Worm (Caenorhabditis elegans) whole organism, young adult: Measurements from ENCODE around the gene nas-16.

Experiments
- F33H1.4 ChIP-seq: fragments of 200-800 bp; sonication (Bioruptor generic); IDR thresholded peaks from 2 replicates; pipeline ENCODE4 v1.3.6; 2022; ENCODE audit warnings: missing genetic modification reagents, missing genetic modification characterization, missing compliant biosample characterization
- F49E8.2 ChIP-seq: sonication (generic microtip); optimal IDR thresholded peaks from 3 replicates; lab custom pipeline; 2017; ENCODE audit warnings: missing genetic modification characterization, mild to moderate bottlenecking, missing compliant biosample characterization, antibody characterized with exemption, moderate library complexity; ENCODE audit not compliant: insufficient read depth
- attf-6 ChIP-seq: fragments of 200-800 bp; sonication (Bioruptor generic); IDR thresholded peaks from 2 replicates; pipeline ENCODE4 v1.3.6; 2022; ENCODE audit warnings: missing genetic modification reagents, missing genetic modification characterization, missing compliant biosample characterization
- hsf-1 ChIP-seq: fragments of 200-800 bp; sonication (Bioruptor generic); IDR thresholded peaks from 2 replicates; pipeline ENCODE4 v1.3.6; 2022; ENCODE audit warnings: missing genetic modification reagents, missing genetic modification characterization, missing compliant biosample characterization
- pha-4 ChIP-seq: fragments of 150-350 bp; sonication (generic microtip); optimal IDR thresholded peaks from 2 replicates; lab custom pipeline; 2014; ENCODE audit warnings: missing biosample characterization, missing genetic modification reagents, missing genetic modification characterization
- snpc-3.4 ChIP-seq: sonication (generic microtip); optimal IDR thresholded peaks from 2 replicates; lab custom pipeline; 2017; ENCODE audit warnings: missing genetic modification characterization, mild to moderate bottlenecking, missing compliant biosample characterization, antibody characterized with exemption, moderate library complexity, missing genotype, missing genetic modification reagents

ce11 chrV:11439202-11439601 is 47.1 kb downstream of the nas-16 start:
- TF ChIP-seq F33H1.4, result no peak
- no peak for TF ChIP-seq pha-4 (tag; lab: Kevin White, UChicago)
- no peak for TF ChIP-seq snpc-3.4 (tag; lab: Kevin White, UChicago)
- no peak for TF ChIP-seq hsf-1 (GFP tag; lab: Robert Waterston, UW)
- no peak for TF ChIP-seq F49E8.2 (tag; lab: Kevin White, UChicago)
- no peak for TF ChIP-seq attf-6 (GFP tag; lab: Robert Waterston, UW)
